Fruit fly (Drosophila melanogaster) whole organism, adult: ENCODE measurements around the gene nSyb.

Source experiments
- CG11617 ChIP-seq: fragments of 200-800 bp; sonication (Bioruptor generic); optimal IDR thresholded peaks from 2 replicates; lab custom pipeline; 2017; ENCODE audit warnings: mild to moderate bottlenecking, missing biosample characterization, missing genetic modification reagents, missing genetic modification characterization
- CG12768 ChIP-seq: fragments of 200-800 bp; sonication (Bioruptor generic); optimal IDR thresholded peaks from 2 replicates; lab custom pipeline; 2017; ENCODE audit warnings: missing biosample characterization, missing genetic modification characterization, mild to moderate bottlenecking, moderate library complexity, missing genetic modification reagents
- kay ChIP-seq: fragments of 200-800 bp; sonication (Bioruptor generic); peaks from one replicate; lab custom pipeline; 2016; ENCODE audit warnings: missing biosample characterization, missing genetic modification characterization, borderline replicate concordance
- pad ChIP-seq: fragments of 200-800 bp; sonication (Bioruptor generic); optimal IDR thresholded peaks from 3 replicates; lab custom pipeline; 2017; ENCODE audit warnings: missing biosample characterization, missing genetic modification characterization, mild to moderate bottlenecking, moderate library complexity, missing genetic modification reagents

DNA sequence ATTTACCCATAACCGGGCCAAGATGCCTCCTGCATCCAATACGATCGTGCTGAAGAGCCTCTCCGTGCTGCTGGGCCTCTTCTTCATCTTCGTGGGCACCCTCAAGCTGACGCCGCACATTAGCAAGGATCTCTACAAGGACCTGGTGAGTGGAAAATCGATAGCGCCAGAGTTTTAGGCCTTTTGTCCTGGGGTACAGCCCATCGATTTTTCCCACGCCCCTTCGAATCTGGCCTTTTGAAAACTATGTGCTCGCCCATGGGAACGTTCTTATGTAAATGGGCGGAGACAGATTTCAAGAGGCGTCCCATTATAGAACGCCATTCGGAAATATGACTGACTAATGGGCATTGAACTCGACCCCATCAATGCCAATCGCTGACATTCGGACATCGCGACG, 11.8 kb upstream of the nSyb start:
- TF ChIP-seq CG11617 (GFP tag; lab: Kevin White, UChicago): no peak
- TF ChIP-seq CG12768: no peak
- TF ChIP-seq kay (GFP tag; lab: Kevin White, UChicago): no peak
- no peak for TF ChIP-seq pad (GFP tag; lab: Kevin White, UChicago)
